Fruit fly (Drosophila melanogaster): ENCODE results near the gene PH4alphaSG1.

The PH4alphaSG1 gene

dm6 chr3R:30526799-30527465 is 21.5 kb upstream of the PH4alphaSG1 start, which contains the start of gene jdp (continued):
- TF ChIP-seq CG13296 (GFP tag; optimal IDR thresholded peaks at IDR 0.05) (peak; percentile 3), emc (GFP tag; optimal IDR thresholded peaks at IDR 0.05) (no peak)

- TF ChIP-seq Ets65A (GFP tag) (peak; percentile 56), CG14710 (tag; optimal IDR thresholded peaks at IDR 0.05) (no peak), Med (GFP tag) (peak; percentile 63), sisA (GFP tag; IDR thresholded peaks at IDR 0.05) (0 out of 2 replicates have a peak, but pooled peaks have one; percentile 3), grau (tag; optimal IDR thresholded peaks at IDR 0.05) (no peak), Ada2b (GFP tag; IDR thresholded peaks at IDR 0.05) (0 out of 2 replicates have a peak, but pooled peaks have one; percentile 21), Aef1 (GFP tag; IDR thresholded peaks at IDR 0.05) (peak; percentile 12; the same call in 1 of the 3 replicates), Drgx (GFP tag; IDR thresholded peaks at IDR 0.05) (peak; percentile 26; the same call in 1 of the 2 replicates)
These were observed 20.2 kb upstream of the PH4alphaSG1 start for dm6 chr3R:30525629-30526028.

dm6 chr3R:30518274-30518873 is 12.9 kb upstream of the PH4alphaSG1 start:
- TF ChIP-seq dimm (GFP tag; IDR thresholded peaks at IDR 0.05), result peak; percentile 21; the same call in 1 of the 2 replicates
- TF ChIP-seq CG8089 (GFP tag; optimal IDR thresholded peaks at IDR 0.05), result no peak
- TF ChIP-seq Hr39 (optimal IDR thresholded peaks at IDR 0.05), result peak; percentile 78
- peak; percentile 90 for TF ChIP-seq Ets65A (GFP tag)
- TF ChIP-seq Gsc (GFP tag; IDR thresholded peaks at IDR 0.05), result 0 out of 2 replicates have a peak, but pooled peaks have one; percentile 9

dm6 chr3R:30514255-30514827 is 8.9 kb upstream of the PH4alphaSG1 start, which contains the start of the genes CG31524 and CG9698:
Gene CG31524, minus strand, starts transcription at chr3R:30514355.
Gene CG9698, plus strand, starts transcription at chr3R:30514777.
- no peak for TF ChIP-seq zfh1 (GFP tag; IDR thresholded peaks at IDR 0.05)
- peak in 1 of 2 experiments; percentile 44 for TF ChIP-seq Hr78 (GFP tag; optimal IDR thresholded peaks at IDR 0.05)

dm6 chr3R:30512114-30512513 is 6.7 kb upstream of the PH4alphaSG1 start, which contains the start of gene PH4alphaNE2:
Gene PH4alphaNE2, minus strand, starts transcription at chr3R:30512214.
- TF ChIP-seq cad (GFP tag; optimal IDR thresholded peaks at IDR 0.05) (no peak), CG5180 (GFP tag; optimal IDR thresholded peaks at IDR 0.05) (no peak), chinmo (GFP tag; IDR thresholded peaks at IDR 0.05; ENCODE audit: partially characterized antibody) (no peak), yki (optimal IDR thresholded peaks at IDR 0.05) (no peak), CG18619 (GFP tag; optimal IDR thresholded peaks at IDR 0.05) (no peak), Dad (GFP tag; optimal IDR thresholded peaks at IDR 0.05) (no peak), CG10979 (tag; optimal IDR thresholded peaks at IDR 0.05) (no peak), Mrtf (GFP tag; IDR thresholded peaks at IDR 0.05) (no peak), usp (GFP tag; optimal IDR thresholded peaks at IDR 0.05) (no peak), HmgD (GFP tag; optimal IDR thresholded peaks at IDR 0.05) (no peak), unpg (GFP tag; optimal IDR thresholded peaks at IDR 0.05) (no peak), lilli (GFP tag; optimal IDR thresholded peaks at IDR 0.05) (no peak)

- TF ChIP-seq CG17802 (tag; optimal IDR thresholded peaks at IDR 0.05) (no peak), Fer1 (GFP tag; optimal IDR thresholded peaks at IDR 0.05) (no peak), CG3281 (GFP tag; optimal IDR thresholded peaks at IDR 0.05) (no peak), E2f1 (GFP tag; IDR thresholded peaks at IDR 0.05) (no peak), ash1 (GFP tag; optimal IDR thresholded peaks at IDR 0.05) (no peak), knrl (GFP tag; IDR thresholded peaks at IDR 0.05; ENCODE audit: partially characterized antibody) (no peak), CG5180 (GFP tag; optimal IDR thresholded peaks at IDR 0.05) (no peak), CG12391 (tag; optimal IDR thresholded peaks at IDR 0.05) (no peak), Mes4 (GFP tag; optimal IDR thresholded peaks at IDR 0.05) (no peak), ac (GFP tag; optimal IDR thresholded peaks at IDR 0.05) (no peak), CG6854 (GFP tag; optimal IDR thresholded peaks at IDR 0.05) (no peak), CG9817 (tag; optimal IDR thresholded peaks at IDR 0.05) (no peak), CG32767 (GFP tag; IDR thresholded peaks at IDR 0.05) (no peak), usp (GFP tag; optimal IDR thresholded peaks at IDR 0.05) (no peak), CG13287 (GFP tag; IDR thresholded peaks at IDR 0.05; ENCODE audit: partially characterized antibody) (no peak)
These were observed 2.3 kb upstream of the PH4alphaSG1 start, which contains the start of gene CG34041 for dm6 chr3R:30507723-30508122. Gene CG34041, plus strand, starts transcription at chr3R:30508023.
